Fruit fly (Drosophila melanogaster): ENCODE measurements around the gene CG15399.

CG15399 gene

DNA sequence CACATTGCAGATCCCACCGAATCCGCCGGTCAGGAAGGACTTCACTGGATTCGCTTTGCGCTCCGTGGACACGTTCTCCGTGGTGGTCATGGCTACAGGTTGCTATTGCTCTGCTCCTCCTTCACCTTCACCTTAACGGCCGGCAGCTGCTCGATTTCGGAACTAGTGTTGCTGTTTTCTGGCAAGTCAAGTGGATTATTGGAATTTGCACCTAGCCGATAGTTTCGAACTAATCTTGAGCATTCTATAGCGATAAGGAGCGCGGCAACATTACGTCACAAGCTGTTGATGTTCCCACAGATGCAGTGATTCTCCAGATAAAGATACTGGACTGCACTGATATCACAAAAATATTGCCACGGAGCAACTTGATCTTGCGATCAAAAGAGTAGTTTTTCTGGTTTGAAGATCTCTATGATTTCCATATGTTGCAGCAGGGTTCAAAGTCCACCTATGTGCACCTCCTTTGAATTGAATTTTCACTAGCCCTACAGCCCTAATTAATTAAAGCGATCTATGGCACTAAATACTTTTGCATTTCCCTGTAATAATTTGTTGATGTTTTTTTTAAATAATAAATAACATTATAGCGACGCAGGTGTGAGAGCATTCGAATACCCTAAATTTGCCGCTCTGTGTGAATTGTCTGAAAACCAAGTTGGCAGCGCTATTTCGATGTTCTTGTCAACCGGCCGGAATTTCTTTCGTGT lies 1.9 kb downstream of the CG15399 start, which contains the start of the genes colt and HINT1 (continued):
- TF ChIP-seq CG1647 (GFP tag; optimal IDR thresholded peaks at IDR 0.05) (no peak), org-1 (GFP tag; optimal IDR thresholded peaks at IDR 0.05) (no peak), CG11456 (GFP tag; IDR thresholded peaks at IDR 0.05) (no peak), her (GFP tag; optimal IDR thresholded peaks at IDR 0.05) (peak; percentile 99), nau (GFP tag; optimal IDR thresholded peaks at IDR 0.05) (no peak), br (optimal IDR thresholded peaks at IDR 0.05) (no peak), CkIIα-i1 (GFP tag; IDR thresholded peaks at IDR 0.05) (no peak), unpg (GFP tag; optimal IDR thresholded peaks at IDR 0.05) (no peak), CG15601 (tag; optimal IDR thresholded peaks at IDR 0.05) (peak; percentile 49), C15 (GFP tag; IDR thresholded peaks at IDR 0.05) (no peak), hb (GFP tag; IDR thresholded peaks at IDR 0.05; ENCODE audit: partially characterized antibody) (no peak), CG9797 (GFP tag; optimal IDR thresholded peaks at IDR 0.05) (peak; percentile 74), amos (GFP tag; IDR thresholded peaks at IDR 0.05; ENCODE audit: partially characterized antibody) (peak; percentile 53), maf-S (GFP tag; optimal IDR thresholded peaks at IDR 0.05) (no peak), CG2889 (GFP tag; IDR thresholded peaks at IDR 0.05) (no peak), ssp (GFP tag; IDR thresholded peaks at IDR 0.05) (no peak), GATAe (GFP tag; conservative IDR thresholded peaks at IDR 0.05) (no peak), NC2β (GFP tag; optimal IDR thresholded peaks at IDR 0.05) (no peak), CG30431 (GFP tag; optimal IDR thresholded peaks at IDR 0.05) (no peak), CG4282 (GFP tag; optimal IDR thresholded peaks at IDR 0.05) (no peak), ro (GFP tag; IDR thresholded peaks at IDR 0.05) (no peak), HLH3B (GFP tag; IDR thresholded peaks at IDR 0.05) (no peak), Hr39 (optimal IDR thresholded peaks at IDR 0.05) (no peak), pb (GFP tag; optimal IDR thresholded peaks at IDR 0.05) (no peak), CG34224 (GFP tag; IDR thresholded peaks at IDR 0.05; ENCODE audit: partially characterized antibody) (no peak; the same call in 2 of the 3 replicates), corto (GFP tag; optimal IDR thresholded peaks at IDR 0.05) (no peak), Dll (GFP tag; IDR thresholded peaks at IDR 0.05; ENCODE audit: partially characterized antibody) (peak; percentile 37; the same call in 1 of the 4 replicates), CG15011 (GFP tag; optimal IDR thresholded peaks at IDR 0.05) (no peak), sens (GFP tag) (peak; percentile 86), CG10431 (GFP tag; optimal IDR thresholded peaks at IDR 0.05) (peak; percentile 22), CG14860 (GFP tag; IDR thresholded peaks at IDR 0.05; ENCODE audit: partially characterized antibody) (no peak), pan (optimal IDR thresholded peaks at IDR 0.05) (no peak), pan (GFP tag; optimal IDR thresholded peaks at IDR 0.05 in 1 of 2, IDR thresholded peaks at IDR 0.05 in 1 of 2) (no peak), Asciz (GFP tag; optimal IDR thresholded peaks at IDR 0.05) (no peak), CG7963 (GFP tag; IDR thresholded peaks at IDR 0.05; ENCODE audit: partially characterized antibody) (no peak), CG1602 (GFP tag; optimal IDR thresholded peaks at IDR 0.05) (no peak), CoRest (tag; optimal IDR thresholded peaks at IDR 0.05) (peak; percentile 47), Six4 (GFP tag; optimal IDR thresholded peaks at IDR 0.05) (no peak), Doc2 (GFP tag; IDR thresholded peaks at IDR 0.05) (no peak), CG8388 (GFP tag; optimal IDR thresholded peaks at IDR 0.05) (no peak), dan (GFP tag; IDR thresholded peaks at IDR 0.05) (no peak), rib (GFP tag; IDR thresholded peaks at IDR 0.05) (no peak), Hsf (GFP tag; optimal IDR thresholded peaks at IDR 0.05) (no peak), z (GFP tag; IDR thresholded peaks at IDR 0.05) (no peak), ken (GFP tag; IDR thresholded peaks at IDR 0.05) (no peak), dimm (GFP tag; IDR thresholded peaks at IDR 0.05) (no peak), zen2 (GFP tag; IDR thresholded peaks at IDR 0.05; ENCODE audit: partially characterized antibody) (no peak), H15 (GFP tag; IDR thresholded peaks at IDR 0.05) (no peak), bab2 (GFP tag; optimal IDR thresholded peaks at IDR 0.05) (no peak), bowl (GFP tag; IDR thresholded peaks at IDR 0.05) (no peak), Kr (GFP tag; optimal IDR thresholded peaks at IDR 0.05) (no peak), shn (GFP tag; optimal IDR thresholded peaks at IDR 0.05) (no peak)

Data from whole organism, embryonic.